Fruit fly (Drosophila melanogaster): ENCODE measurements around the gene CG14989.

dm6 chr3L:4056812-4057211 is 30.6 kb upstream of the CG14989 start:
- TF ChIP-seq rgr (GFP tag; optimal IDR thresholded peaks at IDR 0.05): no peak
- TF ChIP-seq HLH106 (tag; optimal IDR thresholded peaks at IDR 0.05): no peak
